Fruit fly (Drosophila melanogaster): ENCODE data around the gene Tango5.

The Tango5 gene

dm6 chrX:10735682-10736353 lies 28.4 kb downstream of the Tango5 start (continued):
- TF ChIP-seq acj6 (GFP tag; optimal IDR thresholded peaks at IDR 0.05): peak; percentile 38
- no peak for TF ChIP-seq fd85E (GFP tag; optimal IDR thresholded peaks at IDR 0.05)
- TF ChIP-seq pdm3 (GFP tag; optimal IDR thresholded peaks at IDR 0.05): peak; percentile 37
- TF ChIP-seq CG15336 (GFP tag; IDR thresholded peaks at IDR 0.05): peak; percentile 16; the same call in 1 of the 2 replicates
- TF ChIP-seq esn (GFP tag; optimal IDR thresholded peaks at IDR 0.05): peak; percentile 9
- no peak for TF ChIP-seq Eip93F (GFP tag; optimal IDR thresholded peaks at IDR 0.05)
- peak; percentile 5 for TF ChIP-seq Ets96B (tag; optimal IDR thresholded peaks at IDR 0.05)
- peak; percentile 3 for TF ChIP-seq CG7368 (GFP tag; optimal IDR thresholded peaks at IDR 0.05)
- no peak for TF ChIP-seq Blimp-1 (GFP tag; optimal IDR thresholded peaks at IDR 0.05)
- peak; percentile 61 for TF ChIP-seq svp (GFP tag)
- TF ChIP-seq Met (GFP tag; optimal IDR thresholded peaks at IDR 0.05): no peak
- no peak for TF ChIP-seq lz (GFP tag; optimal IDR thresholded peaks at IDR 0.05)
- no peak for TF ChIP-seq CG6854 (GFP tag; optimal IDR thresholded peaks at IDR 0.05)
- TF ChIP-seq CG9139 (GFP tag; optimal IDR thresholded peaks at IDR 0.05): peak; percentile 31
- TF ChIP-seq CG6792 (GFP tag; optimal IDR thresholded peaks at IDR 0.05): no peak
- TF ChIP-seq ss (GFP tag; optimal IDR thresholded peaks at IDR 0.05): peak; percentile 31 to 69

DNA sequence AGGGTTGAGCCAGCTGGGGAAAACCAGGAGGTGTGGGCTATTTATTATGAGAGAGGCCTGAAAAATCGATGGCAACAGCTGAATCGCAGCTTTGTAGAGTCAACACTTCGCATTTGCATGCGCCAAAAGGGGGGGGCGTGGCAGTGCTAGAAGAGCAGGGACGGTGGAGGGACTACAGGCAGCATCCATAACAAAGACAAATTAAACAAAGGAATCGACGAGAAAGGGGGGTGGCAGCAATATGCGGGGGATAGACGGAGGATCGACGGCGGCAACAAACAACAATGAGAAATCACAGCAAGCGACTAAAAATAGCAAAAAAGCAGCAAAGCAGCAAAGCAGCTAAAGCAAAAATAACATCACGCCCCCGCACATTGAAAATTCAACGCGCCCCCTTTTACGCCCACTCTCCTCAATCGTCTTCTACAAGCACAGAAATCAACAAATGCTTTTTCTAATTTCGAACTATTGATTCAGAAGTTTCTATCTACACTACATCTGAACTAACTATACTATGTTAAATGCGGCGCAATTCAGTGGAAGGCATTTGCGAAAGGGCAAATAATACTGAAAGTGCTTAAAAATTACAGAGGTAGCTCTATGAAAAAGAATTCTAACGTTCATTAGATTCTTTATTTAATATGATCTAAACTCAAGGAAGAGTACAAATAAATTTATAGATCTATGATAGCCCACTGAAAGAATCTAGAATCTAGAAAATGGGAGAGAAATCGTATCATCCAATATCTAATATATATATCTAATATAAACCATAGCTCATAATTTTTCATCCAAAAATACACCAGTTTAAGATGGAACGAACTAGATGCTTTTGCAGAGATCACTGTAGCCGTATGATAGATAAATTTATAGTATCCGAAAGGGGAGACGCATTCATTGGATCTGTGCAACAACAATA lies 29.2 kb downstream of the Tango5 start:
- no peak for TF ChIP-seq CG6792 (GFP tag; optimal IDR thresholded peaks at IDR 0.05)
- peak; percentile 18 for TF ChIP-seq Hr4 (GFP tag; optimal IDR thresholded peaks at IDR 0.05)
- no peak for TF ChIP-seq Hr38 (GFP tag; optimal IDR thresholded peaks at IDR 0.05)
- no peak for TF ChIP-seq CG31627 (GFP tag; optimal IDR thresholded peaks at IDR 0.05)
- TF ChIP-seq CG7368 (GFP tag; optimal IDR thresholded peaks at IDR 0.05): no peak
- TF ChIP-seq Gug (GFP tag; IDR thresholded peaks at IDR 0.05): no peak
- TF ChIP-seq CG3919 (GFP tag; optimal IDR thresholded peaks at IDR 0.05): no peak
- no peak for TF ChIP-seq CG8632 (GFP tag; optimal IDR thresholded peaks at IDR 0.05)
- TF ChIP-seq lz (GFP tag; optimal IDR thresholded peaks at IDR 0.05): no peak
- TF ChIP-seq CG10631 (GFP tag; optimal IDR thresholded peaks at IDR 0.05): no peak
- no peak for TF ChIP-seq Ets21C (GFP tag; optimal IDR thresholded peaks at IDR 0.05)
- TF ChIP-seq CG8119 (GFP tag; IDR thresholded peaks at IDR 0.05): no peak
- TF ChIP-seq achi (GFP tag; optimal IDR thresholded peaks at IDR 0.05): no peak
- no peak for TF ChIP-seq eg (GFP tag; IDR thresholded peaks at IDR 0.05)
- TF ChIP-seq Eip78C (GFP tag): peak; percentile 17
- peak in 1 of 2 experiments; percentile 12 for TF ChIP-seq salr (GFP tag; optimal IDR thresholded peaks at IDR 0.05)
- peak; percentile 85 for TF ChIP-seq Sox14 (GFP tag; optimal IDR thresholded peaks at IDR 0.05)
- no peak for TF ChIP-seq CG6163 (GFP tag; IDR thresholded peaks at IDR 0.05)
- no peak for TF ChIP-seq CG32006 (GFP tag; optimal IDR thresholded peaks at IDR 0.05)
- TF ChIP-seq Ets96B (tag; optimal IDR thresholded peaks at IDR 0.05): no peak
- no peak for TF ChIP-seq Eip93F (GFP tag; optimal IDR thresholded peaks at IDR 0.05)
- TF ChIP-seq CG8319 (GFP tag; optimal IDR thresholded peaks at IDR 0.05): no peak
- TF ChIP-seq topi (GFP tag; optimal IDR thresholded peaks at IDR 0.05): no peak
- no peak for TF ChIP-seq Sox102F (GFP tag; optimal IDR thresholded peaks at IDR 0.05)
- no peak for TF ChIP-seq Hr39 (GFP tag; optimal IDR thresholded peaks at IDR 0.05)
- no peak for TF ChIP-seq CG4318 (GFP tag; optimal IDR thresholded peaks at IDR 0.05)
- TF ChIP-seq esn (GFP tag; optimal IDR thresholded peaks at IDR 0.05): no peak
- no peak for TF ChIP-seq CG9139 (GFP tag; optimal IDR thresholded peaks at IDR 0.05)
- TF ChIP-seq acj6 (GFP tag; optimal IDR thresholded peaks at IDR 0.05): no peak
- TF ChIP-seq vri (GFP tag; optimal IDR thresholded peaks at IDR 0.05): no peak
- no peak for TF ChIP-seq CG11902 (GFP tag; optimal IDR thresholded peaks at IDR 0.05)
- TF ChIP-seq Blimp-1 (GFP tag; optimal IDR thresholded peaks at IDR 0.05): no peak
- TF ChIP-seq ss (GFP tag; optimal IDR thresholded peaks at IDR 0.05): no peak
